Fruit fly (Drosophila melanogaster) whole organism, adult: ENCODE data around the gene MED30.

ENCODE experiments used
- CG11617 ChIP-seq: fragments of 200-800 bp; sonication (Bioruptor generic); optimal IDR thresholded peaks from 2 replicates; lab custom pipeline; 2017; ENCODE audit warnings: mild to moderate bottlenecking, missing biosample characterization, missing genetic modification reagents, missing genetic modification characterization
- CG12768 ChIP-seq: fragments of 200-800 bp; sonication (Bioruptor generic); optimal IDR thresholded peaks from 2 replicates; lab custom pipeline; 2017; ENCODE audit warnings: missing biosample characterization, missing genetic modification characterization, mild to moderate bottlenecking, moderate library complexity, missing genetic modification reagents
- CG14711 ChIP-seq: fragments of 200-800 bp; sonication (Bioruptor generic); optimal IDR thresholded peaks from 2 replicates; lab custom pipeline; 2018; ENCODE audit warnings: missing biosample characterization, mild to moderate bottlenecking, missing genetic modification characterization, moderate library complexity
- CG1620 ChIP-seq: fragments of 200-800 bp; sonication (Bioruptor generic); optimal IDR thresholded peaks from 2 replicates; lab custom pipeline; 2016; ENCODE audit warnings: missing biosample characterization, missing genetic modification characterization
- CG33017 ChIP-seq: fragments of 200-800 bp; sonication (Bioruptor generic); optimal IDR thresholded peaks from 2 replicates; lab custom pipeline; 2018; ENCODE audit warnings: missing biosample characterization, mild to moderate bottlenecking, missing genetic modification characterization, moderate library complexity
- CG5204 ChIP-seq: fragments of 200-800 bp; sonication (Bioruptor generic); optimal IDR thresholded peaks from 2 replicates; lab custom pipeline; 2016; ENCODE audit warnings: missing biosample characterization, missing genetic modification characterization
- CG7045 ChIP-seq: fragments of 200-800 bp; sonication (Bioruptor generic); optimal IDR thresholded peaks from 2 replicates; lab custom pipeline; 2017; ENCODE audit warnings: missing biosample characterization, mild to moderate bottlenecking, missing genetic modification characterization
- CG7101 ChIP-seq: fragments of 200-800 bp; sonication (Bioruptor generic); optimal IDR thresholded peaks from 2 replicates; lab custom pipeline; 2018; ENCODE audit warnings: missing biosample characterization, mild to moderate bottlenecking, missing genetic modification characterization, moderate library complexity
- Clk ChIP-seq: fragments of 200-800 bp; sonication (Bioruptor generic); optimal IDR thresholded peaks from 2 replicates; lab custom pipeline; 2017; ENCODE audit warnings: missing biosample characterization, missing genetic modification characterization
- Crg-1 ChIP-seq: fragments of 200-800 bp; sonication (Bioruptor generic); optimal IDR thresholded peaks from 2 replicates; lab custom pipeline; 2016; ENCODE audit warnings: missing biosample characterization, missing genetic modification characterization
- Hr96 ChIP-seq: fragments of 200-800 bp; sonication (Bioruptor generic); optimal IDR thresholded peaks from 2 replicates; lab custom pipeline; 2016; ENCODE audit warnings: missing biosample characterization, missing genetic modification characterization
- Mnt ChIP-seq: fragments of 200-800 bp; sonication (Bioruptor generic); optimal IDR thresholded peaks from 2 replicates; lab custom pipeline; 2016; ENCODE audit warnings: missing biosample characterization, mild to moderate bottlenecking, missing genetic modification characterization
- bab1 ChIP-seq: fragments of 200-800 bp; sonication (Bioruptor generic); optimal IDR thresholded peaks from 3 replicates; lab custom pipeline; 2019; ENCODE audit warnings: missing biosample characterization, mild to moderate bottlenecking, missing genetic modification characterization, moderate library complexity
- cic ChIP-seq: fragments of 200-800 bp; sonication (Bioruptor generic); optimal IDR thresholded peaks from 2 replicates; lab custom pipeline; 2017; ENCODE audit warnings: missing biosample characterization, mild to moderate bottlenecking, missing genetic modification characterization, moderate library complexity
- cnc ChIP-seq, 2 experiments: fragments of >200 bp; optimal IDR thresholded peaks; 2 replicates each; lab custom pipeline; 2017
- kay ChIP-seq: fragments of 200-800 bp; sonication (Bioruptor generic); peaks from one replicate; lab custom pipeline; 2016; ENCODE audit warnings: missing biosample characterization, missing genetic modification characterization, borderline replicate concordance
- ovo ChIP-seq: fragments of 200-800 bp; sonication (Bioruptor generic); optimal IDR thresholded peaks from 2 replicates; lab custom pipeline; 2016; ENCODE audit warnings: missing biosample characterization, missing genetic modification characterization
- pad ChIP-seq: fragments of 200-800 bp; sonication (Bioruptor generic); optimal IDR thresholded peaks from 3 replicates; lab custom pipeline; 2017; ENCODE audit warnings: missing biosample characterization, missing genetic modification characterization, mild to moderate bottlenecking, moderate library complexity, missing genetic modification reagents
- tj ChIP-seq: fragments of 200-800 bp; sonication (Bioruptor generic); optimal IDR thresholded peaks from 3 replicates; lab custom pipeline; 2017; ENCODE audit warnings: missing biosample characterization, mild to moderate bottlenecking, missing genetic modification characterization, moderate library complexity
- toe ChIP-seq: fragments of 200-800 bp; sonication (Bioruptor generic); optimal IDR thresholded peaks from 2 replicates; lab custom pipeline; 2016; ENCODE audit warnings: missing biosample characterization, missing genetic modification characterization

The MED30 gene

dm6 chr3L:625899-626298 lies 28.0 kb downstream of the MED30 start:
- TF ChIP-seq CG12768 (no peak), Hr96 (GFP tag; lab: Kevin White, UChicago) (no peak), Clk (GFP tag; lab: Kevin White, UChicago) (no peak), cic (no peak), pad (GFP tag; lab: Kevin White, UChicago) (no peak), toe (no peak), tj (no peak), CG1620 (GFP tag; lab: Kevin White, UChicago) (no peak), Mnt (GFP tag; lab: Kevin White, UChicago) (no peak), CG7045 (GFP tag; lab: Kevin White, UChicago) (no peak), cnc (optimal IDR thresholded peaks at IDR 0.05; lab: Kevin White, UChicago) (no peak), Crg-1 (no peak)

DNA sequence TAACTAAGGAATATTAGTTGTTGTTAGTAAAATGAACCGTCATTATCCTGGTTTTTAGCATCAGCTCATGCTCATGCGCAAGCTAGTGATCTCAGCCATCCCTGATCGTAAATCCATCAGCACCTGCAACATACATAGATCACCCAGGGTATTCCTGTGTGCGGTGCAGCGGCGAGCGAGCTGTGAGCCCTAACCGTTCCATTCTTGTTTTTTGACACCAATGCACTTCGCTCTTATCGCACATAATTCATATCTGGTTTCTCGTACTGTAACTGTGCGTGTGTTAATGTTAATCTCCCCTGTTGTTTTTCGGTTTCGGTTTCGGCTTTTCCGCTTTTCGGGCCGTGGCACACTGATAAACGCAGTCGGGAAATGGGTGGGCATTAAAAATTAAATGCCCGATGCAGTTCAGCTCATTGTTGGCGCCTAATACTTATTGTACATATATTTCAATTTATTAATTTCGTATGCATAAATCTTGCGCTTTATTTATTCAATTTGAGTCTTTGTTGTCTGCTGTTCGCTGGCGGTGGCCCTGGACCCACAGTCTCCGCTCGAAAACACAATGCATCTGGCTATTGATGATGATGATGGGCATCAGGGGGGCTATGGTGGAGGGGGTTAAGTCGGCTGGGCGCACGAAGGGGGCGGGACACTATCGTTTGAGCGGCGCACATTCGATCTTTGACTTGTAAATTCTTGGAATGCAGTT lies 29.5 kb downstream of the MED30 start:
- TF ChIP-seq kay (peak; percentile 2), CG11617 (no peak)

- no peak for TF ChIP-seq CG14711 (tag; lab: Kevin White, UChicago)
- no peak for TF ChIP-seq CG7045 (GFP tag; lab: Kevin White, UChicago)
- no peak for TF ChIP-seq Clk (GFP tag; lab: Kevin White, UChicago)
- TF ChIP-seq toe = no peak
- TF ChIP-seq kay = no peak
These were observed 30.3 kb downstream of the MED30 start for dm6 chr3L:623556-623955.

dm6 chr3L:622357-622834 lies 31.5 kb downstream of the MED30 start:
- TF ChIP-seq cic = no peak
- TF ChIP-seq CG1620 (GFP tag; lab: Kevin White, UChicago) = no peak
- no peak for TF ChIP-seq cnc (optimal IDR thresholded peaks at IDR 0.05; lab: Kevin White, UChicago)
- no peak for TF ChIP-seq bab1 (GFP tag; lab: Kevin White, UChicago)
- no peak for TF ChIP-seq CG33017 (tag; lab: Kevin White, UChicago)
- TF ChIP-seq ovo (GFP tag; lab: Kevin White, UChicago) = no peak
- no peak for TF ChIP-seq pad (GFP tag; lab: Kevin White, UChicago)
- TF ChIP-seq Mnt (GFP tag; lab: Kevin White, UChicago) = no peak
- TF ChIP-seq tj = no peak
- TF ChIP-seq CG12768 = no peak
- TF ChIP-seq CG11617 = no peak
- no peak for TF ChIP-seq Clk (GFP tag; lab: Kevin White, UChicago)
- no peak for TF ChIP-seq CG7045 (GFP tag; lab: Kevin White, UChicago)
- TF ChIP-seq Crg-1 = no peak
- TF ChIP-seq toe = no peak
- no peak for TF ChIP-seq kay
- no peak for TF ChIP-seq Hr96 (GFP tag; lab: Kevin White, UChicago)

- no peak for TF ChIP-seq CG12768
- TF ChIP-seq CG33017 (tag; lab: Kevin White, UChicago) = no peak
- no peak for TF ChIP-seq CG5204 (GFP tag; lab: Kevin White, UChicago)
- no peak for TF ChIP-seq ovo (GFP tag; lab: Kevin White, UChicago)
- no peak for TF ChIP-seq Crg-1
- no peak for TF ChIP-seq CG14711 (tag; lab: Kevin White, UChicago)
- TF ChIP-seq CG7045 (GFP tag; lab: Kevin White, UChicago) = no peak
- no peak for TF ChIP-seq toe
- TF ChIP-seq CG7101 = no peak
- TF ChIP-seq Clk (GFP tag; lab: Kevin White, UChicago) = no peak
- TF ChIP-seq Hr96 (GFP tag; lab: Kevin White, UChicago) = no peak
These were observed 32.6 kb downstream of the MED30 start for dm6 chr3L:621097-621967.

- TF ChIP-seq CG33017 (tag; lab: Kevin White, UChicago) (no peak), pad (GFP tag; lab: Kevin White, UChicago) (no peak), CG7045 (GFP tag; lab: Kevin White, UChicago) (no peak), CG7101 (no peak), kay (no peak), cic (no peak), Mnt (GFP tag; lab: Kevin White, UChicago) (no peak), CG1620 (GFP tag; lab: Kevin White, UChicago) (no peak), tj (no peak)
These were observed 34.2 kb downstream of the MED30 start for dm6 chr3L:619427-620308.
